Worm (Caenorhabditis elegans) whole organism, L4/young adult: Measurements from ENCODE around the gene math-20.

Experiments used
- W03F9.2 ChIP-seq: fragments of 150-350 bp; optimal IDR thresholded peaks from 2 replicates; lab custom pipeline; 2014; ENCODE audit warnings: missing biosample characterization, missing genetic modification characterization
- dao-5 ChIP-seq: sonication (generic microtip); optimal IDR thresholded peaks from 2 replicates; lab custom pipeline; 2016; ENCODE audit warnings: missing genotype, missing genetic modification characterization, moderate library complexity, missing compliant biosample characterization
- him-1 ChIP-seq: sonication (generic microtip); optimal IDR thresholded peaks from 2 replicates; lab custom pipeline; 2016; ENCODE audit warnings: missing genotype, missing genetic modification reagents, missing genetic modification characterization, missing compliant biosample characterization

DNA sequence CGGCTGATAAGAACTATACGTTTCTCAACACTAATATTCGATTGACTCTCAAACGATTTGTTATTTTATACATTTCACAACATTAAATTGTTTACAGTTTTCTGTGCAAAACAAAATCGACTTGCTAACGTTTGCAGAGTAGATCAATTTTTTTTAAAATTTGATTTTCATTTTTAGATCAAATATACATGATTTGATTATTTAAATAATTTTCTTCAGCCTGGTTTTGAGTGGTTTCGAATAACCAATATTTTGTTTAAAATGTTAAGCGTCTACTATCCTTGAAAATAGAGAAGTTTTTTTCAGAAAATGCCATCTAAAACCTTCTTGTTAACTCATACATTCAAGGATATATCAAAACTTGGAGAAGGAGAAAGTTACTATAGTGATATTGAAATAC is 2.6 kb upstream of the math-20 start, which contains the start of gene math-21:
- no peak for TF ChIP-seq him-1 (tag; lab: Kevin White, UChicago)
- no peak for TF ChIP-seq dao-5 (tag; lab: Kevin White, UChicago)
- no peak for TF ChIP-seq W03F9.2 (tag; lab: Kevin White, UChicago)
